Fruit fly (Drosophila melanogaster) Kc167 (cell line): ENCODE measurements around the gene CG33080.

Source experiments
- Myc ChIP-seq: fragments of >200 bp; optimal IDR thresholded peaks from 2 replicates; lab custom pipeline; 2017; ENCODE audit warnings: missing external identifiers
- Sin3A ChIP-seq: fragments of >200 bp; optimal IDR thresholded peaks from 2 replicates; lab custom pipeline; 2018; ENCODE audit warnings: missing external identifiers
- h ChIP-seq: fragments of >200 bp; optimal IDR thresholded peaks from 3 replicates; lab custom pipeline; 2018; ENCODE audit warnings: missing external identifiers
- insv ChIP-seq: fragments of >200 bp; optimal IDR thresholded peaks from 3 replicates; lab custom pipeline; 2018; ENCODE audit warnings: missing external identifiers
- psq ChIP-seq: fragments of >200 bp; optimal IDR thresholded peaks from 2 replicates; lab custom pipeline; 2017; ENCODE audit warnings: missing external identifiers
- ttk ChIP-seq: sonication (Bioruptor generic); optimal IDR thresholded peaks from 2 replicates; lab custom pipeline; 2017; ENCODE audit warnings: missing external identifiers

CG33080 gene

DNA sequence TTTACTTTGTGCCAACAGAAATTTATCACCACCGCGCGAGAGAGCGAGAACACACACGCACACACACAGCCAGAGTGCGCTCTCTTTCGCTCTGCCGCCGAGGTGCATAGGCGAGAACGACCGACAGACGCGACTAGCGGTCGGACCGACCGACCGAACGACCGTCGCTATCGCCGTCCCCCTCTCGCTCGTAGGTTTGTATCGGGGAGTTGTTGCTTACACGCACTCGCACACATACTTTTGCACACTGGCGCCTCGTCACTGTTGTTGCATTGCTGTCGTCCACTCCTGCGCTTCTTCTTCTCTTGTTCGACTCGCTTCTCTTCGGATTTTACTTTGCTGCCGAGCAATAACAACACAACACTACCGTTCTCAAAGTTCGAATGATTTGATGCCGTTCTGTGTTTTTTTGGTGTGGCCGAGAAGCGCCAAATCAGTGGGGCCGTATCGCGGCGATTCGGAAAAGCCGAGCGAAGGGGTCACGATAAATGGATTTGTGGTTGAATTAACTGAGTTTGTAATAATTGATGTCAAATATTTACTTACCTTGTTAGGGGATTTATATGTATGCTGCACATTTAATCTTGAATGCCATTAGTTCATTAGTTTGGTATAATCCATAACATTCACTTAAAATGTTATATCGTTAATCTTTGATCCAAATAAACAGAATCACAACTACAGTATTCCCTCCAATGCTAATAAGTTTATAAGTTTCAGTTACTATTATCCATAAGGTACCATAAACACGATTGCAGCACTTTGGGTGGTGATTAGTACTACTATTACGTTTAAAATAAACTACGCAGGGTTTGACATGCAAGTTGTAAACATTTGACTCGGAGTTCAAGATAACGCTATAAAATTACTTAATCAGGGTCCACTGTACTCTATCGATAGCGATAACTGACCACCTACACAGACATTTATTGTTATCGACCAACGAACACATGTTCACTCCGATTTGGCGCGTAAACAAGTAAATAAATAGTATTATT lies 29.6 kb upstream of the CG33080 start, which contains the start of the genes IntS6 and Rtel1:
TSS of gene IntS6 (minus strand) at position 391 of the 998 bp plus-strand sequence.
TSS of gene Rtel1 (plus strand) at position 884 of the 998 bp plus-strand sequence.
- TF ChIP-seq Myc (lab: Kevin White, UChicago) = no peak
- no peak for TF ChIP-seq h
- no peak for TF ChIP-seq ttk (lab: Kevin White, UChicago)
- no peak for TF ChIP-seq insv (lab: Kevin White, UChicago)
- TF ChIP-seq Sin3A (lab: Kevin White, UChicago) = no peak
- TF ChIP-seq psq (lab: Kevin White, UChicago) = no peak

DNA sequence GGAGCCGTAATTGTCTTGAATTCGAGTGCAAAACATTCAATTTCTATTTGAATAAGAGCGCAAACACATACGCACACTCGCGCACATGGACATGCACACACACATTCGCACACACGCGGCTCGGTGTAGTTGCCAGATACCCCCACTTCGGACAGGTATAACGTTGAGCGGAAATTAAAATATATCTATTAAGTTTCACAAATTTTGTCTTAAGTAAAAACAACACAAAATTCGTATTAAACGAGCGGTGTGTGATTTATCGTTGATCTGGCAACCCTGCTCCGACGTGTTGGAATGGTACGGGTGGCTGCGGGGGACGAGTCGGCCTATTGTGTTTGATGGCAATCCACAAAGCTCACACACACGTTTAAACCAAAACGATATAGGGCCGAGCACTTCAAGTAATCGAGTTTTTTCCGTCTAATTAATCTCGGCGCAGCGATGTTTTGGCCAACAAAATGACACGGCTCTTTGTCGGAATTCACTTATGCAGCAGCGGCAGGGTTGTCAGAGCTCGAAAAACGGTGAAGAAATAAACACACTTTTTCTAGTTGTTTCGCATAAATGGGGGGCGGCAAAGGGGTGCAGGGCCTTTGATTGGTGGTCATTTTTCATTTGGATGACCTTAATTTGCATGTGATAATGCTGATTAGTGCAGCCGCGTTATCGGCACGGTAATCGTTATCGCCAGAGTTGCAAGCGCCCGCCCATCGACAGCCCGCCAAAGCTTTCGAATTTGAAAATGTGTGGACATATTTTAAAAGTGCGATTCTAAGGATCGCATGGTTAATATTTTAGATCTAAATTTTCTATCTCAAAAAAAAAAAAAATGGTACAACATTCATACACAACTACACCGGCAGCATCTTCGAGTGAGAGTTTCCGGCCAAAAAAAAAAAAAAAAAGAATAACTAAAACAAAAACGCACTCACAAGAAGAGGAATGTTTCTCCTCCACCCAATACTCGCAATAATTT lies 28.6 kb upstream of the CG33080 start:
- TF ChIP-seq Myc (lab: Kevin White, UChicago) (no peak), psq (lab: Kevin White, UChicago) (no peak)

- TF ChIP-seq Sin3A (lab: Kevin White, UChicago) (no peak), insv (lab: Kevin White, UChicago) (no peak), ttk (lab: Kevin White, UChicago) (no peak), Myc (lab: Kevin White, UChicago) (no peak)
Observed at dm6 chrX:5744992-5745732, 27.6 kb upstream of the CG33080 start.

DNA sequence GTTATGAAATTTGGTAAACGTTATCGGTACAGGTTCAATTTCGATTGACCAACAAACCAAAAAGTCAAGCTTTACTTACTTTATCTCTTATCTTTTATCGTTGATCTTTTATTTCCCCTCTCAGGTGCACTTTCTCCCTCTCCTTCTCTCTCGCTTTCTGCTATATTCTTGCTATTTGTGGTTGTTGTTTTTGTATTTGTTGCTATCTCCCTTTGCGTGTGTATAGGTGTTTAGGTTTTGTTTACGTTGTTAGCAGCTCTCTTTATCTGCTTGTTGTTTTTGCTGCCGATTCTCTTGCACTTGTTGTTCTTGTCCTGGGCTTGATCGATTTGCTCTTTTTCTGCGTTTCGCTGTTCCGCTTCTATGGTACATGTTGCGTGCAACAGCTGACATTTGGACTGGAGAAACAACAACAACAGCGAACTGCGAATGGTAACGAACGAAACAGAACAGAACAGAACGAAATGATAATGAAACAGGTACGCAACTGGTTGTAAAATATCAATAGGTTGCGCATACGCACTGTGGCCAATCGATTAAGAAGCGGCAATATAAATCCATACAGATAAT lies 26.8 kb upstream of the CG33080 start:
- TF ChIP-seq Sin3A (lab: Kevin White, UChicago) (no peak), insv (lab: Kevin White, UChicago) (no peak), ttk (lab: Kevin White, UChicago) (no peak), psq (lab: Kevin White, UChicago) (no peak), Myc (lab: Kevin White, UChicago) (no peak)

- TF ChIP-seq Sin3A (lab: Kevin White, UChicago) (no peak), h (no peak), insv (lab: Kevin White, UChicago) (no peak), ttk (lab: Kevin White, UChicago) (no peak), Myc (lab: Kevin White, UChicago) (no peak), psq (lab: Kevin White, UChicago) (no peak)
Observed at dm6 chrX:5741625-5742024, 24.0 kb upstream of the CG33080 start.

- TF ChIP-seq Sin3A (lab: Kevin White, UChicago) (no peak), ttk (lab: Kevin White, UChicago) (no peak), insv (lab: Kevin White, UChicago) (no peak), h (no peak), Myc (lab: Kevin White, UChicago) (no peak)
Observed at dm6 chrX:5737676-5738220, 20.2 kb upstream of the CG33080 start, which contains the start of gene Snx27. Snx27 (minus strand) TSS chrX:5738031.

DNA sequence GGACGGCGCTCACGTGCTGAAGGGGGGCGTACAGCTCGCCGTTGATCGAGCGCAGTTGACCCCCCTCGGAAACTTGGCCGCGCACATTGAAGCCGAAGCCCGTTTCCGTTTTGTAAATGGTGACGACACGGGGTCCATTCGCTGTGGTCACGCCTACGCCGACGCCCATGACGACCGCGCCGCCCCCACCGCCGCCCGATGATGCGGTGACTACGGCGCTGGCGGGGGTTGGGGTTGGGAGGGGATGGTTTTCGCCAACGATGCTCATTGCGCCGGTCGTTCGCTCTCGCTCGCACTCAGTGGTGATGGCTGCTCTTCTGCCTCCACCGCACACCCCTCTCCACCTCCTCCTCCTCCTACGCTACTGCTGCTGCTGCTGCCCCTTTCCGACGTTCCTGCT lies 19.6 kb upstream of the CG33080 start:
- TF ChIP-seq ttk (lab: Kevin White, UChicago) = no peak

DNA sequence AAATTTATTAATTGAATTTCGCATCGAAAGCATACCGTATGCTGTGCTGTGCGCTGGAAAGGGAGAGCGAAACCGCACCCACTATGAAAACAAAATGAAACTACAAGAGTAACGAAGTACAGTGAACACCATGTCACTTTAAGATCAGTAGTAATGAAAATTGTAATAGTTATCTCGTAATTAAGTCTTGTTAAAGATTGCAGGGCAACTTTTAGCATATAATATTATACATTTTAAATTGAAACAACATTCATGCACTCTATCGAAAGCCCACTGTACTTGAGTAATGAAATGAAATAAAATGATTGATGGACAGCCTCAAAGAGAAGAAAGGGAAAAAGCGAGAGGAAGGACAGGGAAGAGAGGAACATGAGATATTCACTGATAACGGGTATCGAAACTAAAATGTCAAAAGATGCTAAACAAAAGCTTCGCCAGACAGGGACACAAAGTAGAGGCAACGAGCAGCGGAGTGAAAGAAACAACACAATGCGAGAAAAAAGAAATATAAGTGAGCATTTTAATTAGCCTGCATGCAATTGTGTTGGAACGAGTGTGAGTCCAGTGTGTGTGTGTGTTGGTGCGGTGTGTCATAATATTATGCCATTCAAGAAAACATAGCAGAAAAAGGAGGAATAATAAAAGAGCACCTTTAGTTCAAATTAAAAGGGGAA lies 17.8 kb upstream of the CG33080 start:
- TF ChIP-seq insv (lab: Kevin White, UChicago) = no peak
- TF ChIP-seq Myc (lab: Kevin White, UChicago) = no peak
- TF ChIP-seq ttk (lab: Kevin White, UChicago) = no peak
- TF ChIP-seq psq (lab: Kevin White, UChicago) = no peak
- no peak for TF ChIP-seq h
- TF ChIP-seq Sin3A (lab: Kevin White, UChicago) = no peak

- TF ChIP-seq ttk (lab: Kevin White, UChicago) (no peak), Sin3A (lab: Kevin White, UChicago) (no peak), Myc (lab: Kevin White, UChicago) (no peak), insv (lab: Kevin White, UChicago) (no peak), psq (lab: Kevin White, UChicago) (no peak), h (no peak)
Observed at dm6 chrX:5732440-5732839, 14.9 kb upstream of the CG33080 start, which contains the start of gene CG15773. CG15773 (plus strand) TSS chrX:5732740.

dm6 chrX:5724744-5725185 lies 7.2 kb upstream of the CG33080 start:
- TF ChIP-seq psq (lab: Kevin White, UChicago) (no peak), ttk (lab: Kevin White, UChicago) (no peak), insv (lab: Kevin White, UChicago) (no peak), h (no peak), Myc (lab: Kevin White, UChicago) (no peak), Sin3A (lab: Kevin White, UChicago) (no peak)
